Worm (Caenorhabditis elegans) whole organism, late embryonic: ENCODE measurements around the gene ZK1290.13.

ENCODE experiments used
- elt-2 ChIP-seq: sonication (generic microtip); optimal IDR thresholded peaks from 2 replicates; lab custom pipeline; 2016; ENCODE audit warnings: missing genetic modification reagents, missing genetic modification characterization, missing compliant biosample characterization
- unc-42 ChIP-seq: sonication (generic microtip); optimal IDR thresholded peaks from 2 replicates; lab custom pipeline; 2016; ENCODE audit warnings: missing genotype, missing genetic modification characterization, missing compliant biosample characterization

DNA sequence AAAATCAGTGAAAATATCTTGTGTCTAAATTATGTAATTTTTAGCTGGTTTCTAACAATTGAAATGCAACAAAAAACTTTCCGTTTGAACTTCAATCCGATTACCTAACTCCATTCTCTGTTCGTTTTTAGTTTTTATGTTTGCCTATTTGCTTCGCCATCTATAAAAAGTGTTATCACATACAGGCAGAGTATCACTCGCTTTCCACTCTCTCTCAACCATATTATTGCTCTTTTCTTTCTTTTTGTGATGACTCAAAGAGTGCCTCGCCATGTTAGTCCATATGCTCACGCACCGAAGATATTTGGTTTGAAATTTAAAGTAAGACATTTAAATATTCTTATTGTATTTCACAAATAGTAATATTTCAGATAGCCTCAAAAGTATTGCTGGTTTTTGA is at the start of gene ZK1290.13:
- TF ChIP-seq elt-2 (tag; lab: Kevin White, UChicago) (no peak), unc-42 (tag; lab: Kevin White, UChicago) (no peak)
